1 worm cellular context compared by ENCODE assay signal in genomic region chrX:2595027-2595756, ce11.
TF ChIP-seq lines count a peak whose summit lies in the region.

No protein-coding gene starts in this region.

TF ChIP-seq in whole organism, L1 larva, 84 proteins besides CTCF, POLR2A, EP300 and RAD21 (continued from another document):
- TF ChIP-seq lin-39 (tag; optimal IDR thresholded peaks at IDR 0.05; lab: Kevin White, UChicago) (no peak), lir-3 (tag; optimal IDR thresholded peaks at IDR 0.05; lab: Kevin White, UChicago; ENCODE audit: poor library complexity) (no peak), grh-1 (GFP tag; IDR thresholded peaks at IDR 0.05; lab: Robert Waterston, UW) (no peak)
